Fruit fly (Drosophila melanogaster): Measurements from ENCODE around the gene CG14974.

The CG14974 gene

dm6 chr3L:3611892-3612291 is 8.9 kb downstream of the CG14974 start, which contains the start of gene CG10359:
Gene CG10359, plus strand, starts transcription at chr3L:3612192.
- no peak for TF ChIP-seq cad (GFP tag; optimal IDR thresholded peaks at IDR 0.05)
- TF ChIP-seq ewg (GFP tag; optimal IDR thresholded peaks at IDR 0.05), result no peak
- peak; percentile 5 for TF ChIP-seq CG15514 (GFP tag; optimal IDR thresholded peaks at IDR 0.05)
- TF ChIP-seq CG1602 (GFP tag; optimal IDR thresholded peaks at IDR 0.05), result no peak
- TF ChIP-seq az2 (GFP tag; optimal IDR thresholded peaks at IDR 0.05), result no peak
- TF ChIP-seq CG42726 (GFP tag; IDR thresholded peaks at IDR 0.05; ENCODE audit: partially characterized antibody), result 0 out of 2 replicates have a peak, but pooled peaks have one; percentile 15
- peak in 1 of 2 experiments; percentile 15 for TF ChIP-seq Trl (optimal IDR thresholded peaks at IDR 0.05)
- no peak for TF ChIP-seq Trl (GFP tag; optimal IDR thresholded peaks at IDR 0.05)
- TF ChIP-seq kni (GFP tag; optimal IDR thresholded peaks at IDR 0.05), result no peak
- peak; percentile 2 for TF ChIP-seq CG10543 (GFP tag; optimal IDR thresholded peaks at IDR 0.05)
- no peak for TF ChIP-seq CG2129 (GFP tag; IDR thresholded peaks at IDR 0.05; ENCODE audit: partially characterized antibody)
- no peak for TF ChIP-seq CG3281 (GFP tag; optimal IDR thresholded peaks at IDR 0.05)
- 0 out of 2 replicates have a peak, but pooled peaks have one; percentile 9 for TF ChIP-seq Drgx (GFP tag; IDR thresholded peaks at IDR 0.05)
- peak; percentile 48 for TF ChIP-seq CG12769 (tag; optimal IDR thresholded peaks at IDR 0.05)
- TF ChIP-seq CG13894 (tag; optimal IDR thresholded peaks at IDR 0.05), result peak; percentile 37
- TF ChIP-seq otp (GFP tag; IDR thresholded peaks at IDR 0.05), result 0 out of 3 replicates have a peak, but pooled peaks have one; percentile 11

DNA sequence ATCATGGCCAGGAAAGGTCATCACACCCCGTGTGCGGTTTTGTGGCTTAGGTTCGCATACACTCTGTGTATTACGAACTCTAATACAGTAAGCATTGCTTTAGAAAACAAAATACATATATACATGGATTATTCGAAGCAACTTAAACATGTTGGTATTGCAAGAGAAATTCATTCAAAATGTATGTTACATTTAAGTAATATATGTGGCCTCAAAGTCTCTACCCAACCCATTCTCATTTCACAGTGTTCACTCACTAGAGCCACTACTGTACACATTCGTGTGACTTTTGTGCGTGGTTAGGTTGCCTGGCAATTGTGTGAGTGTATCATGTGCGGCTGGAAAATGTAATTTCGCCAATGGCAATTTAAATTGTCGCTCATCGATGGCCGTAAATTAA is 13.8 kb downstream of the CG14974 start:
- TF ChIP-seq salm (tag; optimal IDR thresholded peaks at IDR 0.05) (no peak), CG15696 (tag; optimal IDR thresholded peaks at IDR 0.05) (no peak), abd-A (tag; optimal IDR thresholded peaks at IDR 0.05) (no peak), sqz (GFP tag; optimal IDR thresholded peaks at IDR 0.05) (no peak), HLH3B (GFP tag; IDR thresholded peaks at IDR 0.05) (0 out of 2 replicates have a peak, but pooled peaks have one; percentile 20), CG14710 (tag; optimal IDR thresholded peaks at IDR 0.05) (no peak), Ets65A (GFP tag) (no peak), CG42726 (GFP tag; IDR thresholded peaks at IDR 0.05; ENCODE audit: partially characterized antibody) (no peak), CG7786 (GFP tag; optimal IDR thresholded peaks at IDR 0.05) (no peak), slp2 (GFP tag; optimal IDR thresholded peaks at IDR 0.05) (no peak), CG11456 (GFP tag; IDR thresholded peaks at IDR 0.05) (0 out of 3 replicates have a peak, but pooled peaks have one; percentile 32), grau (tag; optimal IDR thresholded peaks at IDR 0.05) (peak; percentile 43), Hsf (GFP tag; optimal IDR thresholded peaks at IDR 0.05) (no peak), Med (GFP tag) (peak; percentile 63), ham (GFP tag; IDR thresholded peaks at IDR 0.05) (no peak), psq (GFP tag; optimal IDR thresholded peaks at IDR 0.05) (no peak), CG6765 (GFP tag; optimal IDR thresholded peaks at IDR 0.05) (no peak), wek (GFP tag; optimal IDR thresholded peaks at IDR 0.05) (no peak), yki (optimal IDR thresholded peaks at IDR 0.05) (no peak), pita (GFP tag; optimal IDR thresholded peaks at IDR 0.05) (no peak), z (GFP tag; IDR thresholded peaks at IDR 0.05) (no peak), E2f2 (GFP tag; IDR thresholded peaks at IDR 0.05) (no peak), Dad (GFP tag; optimal IDR thresholded peaks at IDR 0.05) (no peak), CG3838 (GFP tag; optimal IDR thresholded peaks at IDR 0.05) (no peak), CG17829 (tag; optimal IDR thresholded peaks at IDR 0.05) (no peak), Doc3 (GFP tag; IDR thresholded peaks at IDR 0.05; ENCODE audit: partially characterized antibody) (no peak), CG11398 (GFP tag; optimal IDR thresholded peaks at IDR 0.05) (no peak), row (GFP tag; IDR thresholded peaks at IDR 0.05) (peak; percentile 29; the same call in 1 of the 3 replicates), CG33213 (GFP tag; optimal IDR thresholded peaks at IDR 0.05) (no peak), Dref (GFP tag; IDR thresholded peaks at IDR 0.05) (no peak), CG8765 (GFP tag; IDR thresholded peaks at IDR 0.05) (no peak), CG4360 (GFP tag; IDR thresholded peaks at IDR 0.05) (no peak)

All from whole organism, embryonic.